Worm (Caenorhabditis elegans) whole organism, young adult: Measurements from ENCODE around the gene irld-6.

Experiments
- B0019.2 ChIP-seq: fragments of 200-800 bp; sonication (Bioruptor generic); conservative IDR thresholded peaks from 2 replicates; pipeline ENCODE4 v1.3.6; 2022; ENCODE audit warnings: missing genetic modification reagents, missing genetic modification characterization, missing compliant biosample characterization
- B0261.1 ChIP-seq: sonication (generic microtip); optimal IDR thresholded peaks from 2 replicates; lab custom pipeline; 2016; ENCODE audit warnings: mild to moderate bottlenecking, missing genetic modification characterization, moderate library complexity, missing compliant biosample characterization
- C06A6.2 ChIP-seq: fragments of 200-800 bp; sonication (Bioruptor generic); conservative IDR thresholded peaks from 2 replicates; pipeline ENCODE4 v1.3.6; 2022; ENCODE audit warnings: missing genetic modification characterization, missing compliant biosample characterization
- C17E4.6 ChIP-seq: fragments of 200-800 bp; sonication (Bioruptor generic); IDR thresholded peaks from 2 replicates; pipeline ENCODE4 v1.3.6; 2022; ENCODE audit warnings: missing genetic modification reagents, missing genetic modification characterization, missing compliant biosample characterization
- D2030.7 ChIP-seq: fragments of 200-800 bp; sonication (Bioruptor generic); IDR thresholded peaks from 2 replicates; pipeline ENCODE4 v1.3.6; 2022; ENCODE audit warnings: missing genetic modification reagents, missing genetic modification characterization, missing compliant biosample characterization
- F10E7.11 ChIP-seq: sonication (generic microtip); optimal IDR thresholded peaks from 2 replicates; lab custom pipeline; 2017; ENCODE audit warnings: mild to moderate bottlenecking, missing genetic modification characterization, moderate library complexity, missing compliant biosample characterization
- F37B4.10 ChIP-seq: fragments of 200-800 bp; sonication (Bioruptor generic); IDR thresholded peaks from 2 replicates; pipeline ENCODE4 v1.3.6; 2022; ENCODE audit warnings: missing genetic modification characterization, missing compliant biosample characterization
- F39B2.1 ChIP-seq: fragments of 200-800 bp; sonication (Bioruptor generic); IDR thresholded peaks from 2 replicates; pipeline ENCODE4 v1.3.6; 2022; ENCODE audit warnings: missing genetic modification reagents, missing genetic modification characterization, missing compliant biosample characterization
- K12H6.12 ChIP-seq: fragments of 200-800 bp; sonication (Bioruptor generic); optimal IDR thresholded peaks from 2 replicates; lab custom pipeline; 2018; ENCODE audit warnings: mild to moderate bottlenecking, missing genetic modification characterization, missing compliant biosample characterization
- T07F8.4 ChIP-seq: sonication (generic microtip); optimal IDR thresholded peaks from 2 replicates; lab custom pipeline; 2016; ENCODE audit warnings: mild to moderate bottlenecking, missing genetic modification characterization, moderate library complexity, missing compliant biosample characterization
- T26A5.8 ChIP-seq: sonication (generic microtip); optimal IDR thresholded peaks from 2 replicates; lab custom pipeline; 2016; ENCODE audit warnings: missing genetic modification characterization, missing compliant biosample characterization
- Y56A3A.18 ChIP-seq: fragments of 200-800 bp; sonication (Bioruptor generic); IDR thresholded peaks from 2 replicates; pipeline ENCODE4 v1.3.6; 2022; ENCODE audit warnings: missing genetic modification reagents, missing genetic modification characterization, missing compliant biosample characterization
- ama-1 ChIP-seq, 3 experiments: fragments of 150-350 bp in 1 of 3; sonication (generic microtip) in 2 of 3; optimal IDR thresholded peaks; 2 replicates each; lab custom pipeline; 2014 to 2018; ENCODE audit warnings: missing biosample characterization in 2 of 3, missing genetic modification characterization in 2 of 3, missing genetic modification reagents in 2 of 3
- aptf-2 ChIP-seq: fragments of 200-800 bp; sonication (Bioruptor generic); conservative IDR thresholded peaks from 2 replicates; pipeline ENCODE4 v1.3.6; 2022; ENCODE audit warnings: missing genetic modification reagents, missing genetic modification characterization, missing compliant biosample characterization
- athp-1 ChIP-seq: sonication (generic microtip); optimal IDR thresholded peaks from 2 replicates; lab custom pipeline; 2017; ENCODE audit warnings: mild to moderate bottlenecking, missing genetic modification characterization, missing compliant biosample characterization
- attf-3 ChIP-seq: fragments of 200-800 bp; sonication (Bioruptor generic); conservative IDR thresholded peaks from 2 replicates; pipeline ENCODE4 v1.3.6; 2022; ENCODE audit warnings: missing genetic modification reagents, missing genetic modification characterization, missing compliant biosample characterization
- ceh-91 ChIP-seq: fragments of 200-800 bp; sonication (Bioruptor generic); IDR thresholded peaks from 2 replicates; pipeline ENCODE4 v1.3.6; 2022; ENCODE audit warnings: missing genetic modification reagents, missing genetic modification characterization, missing compliant biosample characterization
- dox-1 ChIP-seq: fragments of 200-800 bp; sonication (Bioruptor generic); IDR thresholded peaks from 2 replicates; pipeline ENCODE4 v1.3.6; 2022; ENCODE audit warnings: missing genetic modification reagents, missing genetic modification characterization, missing compliant biosample characterization
- dpl-1 ChIP-seq: fragments of 150-350 bp; optimal IDR thresholded peaks from 2 replicates; lab custom pipeline; 2014; ENCODE audit warnings: missing biosample characterization, missing genetic modification reagents, missing genetic modification characterization
- egl-44 ChIP-seq: fragments of 200-800 bp; sonication (Bioruptor generic); IDR thresholded peaks from 2 replicates; pipeline ENCODE4 v1.3.6; 2022; ENCODE audit warnings: missing genetic modification reagents, missing genetic modification characterization, missing compliant biosample characterization
- hlh-12 ChIP-seq: sonication (generic microtip); optimal IDR thresholded peaks from 2 replicates; lab custom pipeline; 2016; ENCODE audit warnings: missing genetic modification characterization, missing compliant biosample characterization
- hmg-20 ChIP-seq: fragments of 200-800 bp; sonication (Bioruptor generic); IDR thresholded peaks from 2 replicates; pipeline ENCODE4 v1.3.6; 2022; ENCODE audit warnings: missing genetic modification reagents, missing genetic modification characterization, missing compliant biosample characterization
- let-526 ChIP-seq: fragments of 200-800 bp; sonication (Bioruptor generic); IDR thresholded peaks from 2 replicates; pipeline ENCODE4 v1.3.6; 2022; ENCODE audit warnings: missing genetic modification reagents, missing genetic modification characterization, missing compliant biosample characterization
- lin-35 ChIP-seq, 3 experiments: fragments of 150-350 bp in 2 of 3; sonication (generic microtip) in 1 of 3; optimal IDR thresholded peaks; 2 replicates each; lab custom pipeline; 2014 to 2018; ENCODE audit warnings: missing biosample characterization in 3 of 3, missing genetic modification characterization in 3 of 3, missing genetic modification reagents in 3 of 3
- lsy-27 ChIP-seq: sonication (generic microtip); optimal IDR thresholded peaks from 2 replicates; lab custom pipeline; 2017; ENCODE audit warnings: missing genetic modification characterization, mild to moderate bottlenecking, missing compliant biosample characterization, antibody characterized with exemption, missing genotype, borderline replicate concordance; ENCODE audit not compliant: insufficient read depth
- madf-10 ChIP-seq: sonication (generic microtip); optimal IDR thresholded peaks from 2 replicates; lab custom pipeline; 2016; ENCODE audit warnings: mild to moderate bottlenecking, missing genetic modification characterization, missing compliant biosample characterization
- madf-3 ChIP-seq: fragments of 200-800 bp; sonication (Bioruptor generic); IDR thresholded peaks from 2 replicates; pipeline ENCODE4 v1.3.6; 2022; ENCODE audit warnings: missing genetic modification reagents, missing genetic modification characterization, missing compliant biosample characterization
- madf-6 ChIP-seq: fragments of 200-800 bp; sonication (Bioruptor generic); IDR thresholded peaks from 2 replicates; pipeline ENCODE4 v1.3.6; 2022; ENCODE audit warnings: missing genetic modification reagents, missing genetic modification characterization, missing compliant biosample characterization
- mes-4 ChIP-seq: sonication (generic microtip); optimal IDR thresholded peaks from 2 replicates; lab custom pipeline; 2016; ENCODE audit warnings: missing genotype, missing genetic modification characterization, missing compliant biosample characterization
- mxl-1 ChIP-seq: sonication (generic microtip); optimal IDR thresholded peaks from 2 replicates; lab custom pipeline; 2016; ENCODE audit warnings: missing genetic modification characterization, missing compliant biosample characterization
- nfya-2 ChIP-seq: fragments of 200-800 bp; sonication (Bioruptor generic); IDR thresholded peaks from 2 replicates; pipeline ENCODE4 v1.3.6; 2022; ENCODE audit warnings: missing genetic modification reagents, missing genetic modification characterization, missing compliant biosample characterization
- nhr-179 ChIP-seq: sonication (generic microtip); optimal IDR thresholded peaks from 2 replicates; lab custom pipeline; 2016; ENCODE audit warnings: mild to moderate bottlenecking, missing genetic modification characterization, missing compliant biosample characterization
- pbrm-1 ChIP-seq: fragments of 200-800 bp; sonication (Bioruptor generic); IDR thresholded peaks from 2 replicates; pipeline ENCODE4 v1.3.6; 2022; ENCODE audit warnings: missing genetic modification reagents, missing genetic modification characterization, missing compliant biosample characterization
- pha-4 ChIP-seq: fragments of 150-350 bp; sonication (generic microtip); optimal IDR thresholded peaks from 2 replicates; lab custom pipeline; 2014; ENCODE audit warnings: missing biosample characterization, missing genetic modification reagents, missing genetic modification characterization
- rpc-1 ChIP-seq, 2 experiments: fragments of 150-350 bp in 1 of 2; sonication (generic microtip) in 1 of 2; optimal IDR thresholded peaks; 2 replicates each; lab custom pipeline; 2014 to 2018; ENCODE audit warnings: missing biosample characterization in 1 of 2, missing genetic modification characterization in 1 of 2, missing genetic modification reagents in 1 of 2, missing genotype in 1 of 2
- snpc-4 ChIP-seq, 5 experiments: fragments of 150-350 bp in 1 of 5; sonication (generic microtip) in 4 of 5; optimal IDR thresholded peaks; 2 replicates each; lab custom pipeline; 2014 to 2018; ENCODE audit warnings: missing genetic modification characterization in 5 of 5, missing biosample characterization in 3 of 5, antibody characterized with exemption in 2 of 5, mild to moderate bottlenecking in 2 of 5, missing compliant biosample characterization in 2 of 5, missing genotype in 2 of 5, moderate library complexity in 2 of 5, missing genetic modification reagents in 1 of 5
- somi-1 ChIP-seq: fragments of 200-800 bp; sonication (Bioruptor generic); optimal IDR thresholded peaks from 2 replicates; lab custom pipeline; 2018; ENCODE audit warnings: mild to moderate bottlenecking, missing genetic modification characterization, missing compliant biosample characterization
- unc-130 ChIP-seq: sonication (generic microtip); optimal IDR thresholded peaks from 2 replicates; lab custom pipeline; 2016; ENCODE audit warnings: missing genetic modification reagents, missing genetic modification characterization, missing compliant biosample characterization
- unc-62 ChIP-seq: fragments of 150-350 bp; optimal IDR thresholded peaks from 2 replicates; lab custom pipeline; 2014; ENCODE audit warnings: missing biosample characterization, missing genetic modification reagents, missing genetic modification characterization
- xnd-1 ChIP-seq: sonication (generic microtip); optimal IDR thresholded peaks from 2 replicates; lab custom pipeline; 2016; ENCODE audit warnings: missing genotype, missing genetic modification reagents, missing genetic modification characterization, missing compliant biosample characterization
- zfh-2 ChIP-seq: fragments of 200-800 bp; sonication (Bioruptor generic); conservative IDR thresholded peaks from 2 replicates; pipeline ENCODE4 v1.3.6; 2022; ENCODE audit warnings: missing genetic modification reagents, missing genetic modification characterization, missing compliant biosample characterization
- zim-3 ChIP-seq: sonication (generic microtip); optimal IDR thresholded peaks from 2 replicates; lab custom pipeline; 2017; ENCODE audit warnings: mild to moderate bottlenecking, missing genetic modification characterization, moderate library complexity, missing compliant biosample characterization
- ztf-22 ChIP-seq: fragments of 200-800 bp; sonication (Bioruptor generic); optimal IDR thresholded peaks from 2 replicates; lab custom pipeline; 2018; ENCODE audit warnings: mild to moderate bottlenecking, missing genetic modification characterization, moderate library complexity, missing compliant biosample characterization
- ztf-25 ChIP-seq: fragments of 200-800 bp; sonication (Bioruptor generic); IDR thresholded peaks from 2 replicates; pipeline ENCODE4 v1.3.6; 2022; ENCODE audit warnings: missing genetic modification reagents, missing genetic modification characterization, missing compliant biosample characterization
- ztf-3 ChIP-seq: fragments of 200-800 bp; sonication (Bioruptor generic); optimal IDR thresholded peaks from 2 replicates; lab custom pipeline; 2018; ENCODE audit warnings: mild to moderate bottlenecking, missing genetic modification characterization, missing compliant biosample characterization

The irld-6 gene

ce11 chrV:10715158-10716152 lies 41.1 kb downstream of the irld-6 start (continued):
- TF ChIP-seq ztf-3 (GFP tag; lab: Kevin White, UChicago) (peak; percentile 70), ceh-91 (GFP tag; lab: Robert Waterston, UW) (no peak), zim-3 (tag; lab: Kevin White, UChicago) (peak; percentile 33), D2030.7 (GFP tag; lab: Robert Waterston, UW) (no peak), ztf-22 (peak; percentile 92), pha-4 (tag; lab: Kevin White, UChicago) (no peak), madf-6 (0 out of 2 replicates have a peak, but pooled peaks have one; percentile 23), madf-10 (tag; lab: Kevin White, UChicago) (peak; percentile 73), C06A6.2 (GFP tag; lab: Robert Waterston, UW) (peak; percentile 93), let-526 (GFP tag; lab: Robert Waterston, UW) (peak; percentile 81), lin-35 (GFP tag; optimal IDR thresholded peaks at IDR 0.05; lab: Kevin White, UChicago) (peak in 1 of 3 experiments; percentile 85), nfya-2 (GFP tag; lab: Robert Waterston, UW) (no peak), mxl-1 (tag; lab: Kevin White, UChicago) (peak; percentile 45), athp-1 (no peak), attf-3 (GFP tag; lab: Robert Waterston, UW) (0 out of 2 replicates have a peak, but pooled peaks have one; percentile 43), pbrm-1 (GFP tag; lab: Robert Waterston, UW) (peak; percentile 82), nhr-179 (tag; lab: Kevin White, UChicago) (no peak), lsy-27 (tag; lab: Kevin White, UChicago) (no peak), xnd-1 (no peak), F10E7.11 (tag; lab: Kevin White, UChicago) (peak; percentile 57), C17E4.6 (GFP tag; lab: Robert Waterston, UW) (no peak), unc-62 (GFP tag; lab: Kevin White, UChicago) (peak; percentile 68), hlh-12 (tag; lab: Kevin White, UChicago) (no peak), Y56A3A.18 (GFP tag; lab: Robert Waterston, UW) (0 out of 2 replicates have a peak, but pooled peaks have one; percentile 18), unc-130 (GFP tag; lab: Kevin White, UChicago) (no peak), snpc-4 (GFP tag; optimal IDR thresholded peaks at IDR 0.05; lab: Kevin White, UChicago) (peak; percentile 83), snpc-4 (tag; optimal IDR thresholded peaks at IDR 0.05; lab: Kevin White, UChicago) (peak; percentile 83 to 86 (median 84)), K12H6.12 (tag; lab: Kevin White, UChicago) (peak; percentile 98), rpc-1 (optimal IDR thresholded peaks at IDR 0.05; lab: Kevin White, UChicago) (no peak), rpc-1 (tag; optimal IDR thresholded peaks at IDR 0.05; lab: Kevin White, UChicago) (no peak), somi-1 (GFP tag; lab: Kevin White, UChicago) (peak; percentile 96), hmg-20 (no peak), zfh-2 (peak; percentile 100), B0019.2 (GFP tag; lab: Robert Waterston, UW) (no peak), B0261.1 (tag; lab: Kevin White, UChicago) (no peak), T26A5.8 (no peak), dox-1 (GFP tag; lab: Robert Waterston, UW) (peak; percentile 86), ztf-25 (GFP tag; lab: Robert Waterston, UW) (no peak), madf-3 (no peak; the same call in 1 of the 2 replicates), F39B2.1 (no peak), ama-1 (optimal IDR thresholded peaks at IDR 0.05; lab: Kevin White, UChicago) (no peak), ama-1 (GFP tag; optimal IDR thresholded peaks at IDR 0.05; lab: Kevin White, UChicago) (no peak), aptf-2 (GFP tag; lab: Robert Waterston, UW) (no peak), dpl-1 (GFP tag; lab: Kevin White, UChicago) (no peak), T07F8.4 (tag; lab: Kevin White, UChicago) (no peak), mes-4 (tag; lab: Kevin White, UChicago) (no peak), egl-44 (peak; percentile 74; the same call in 1 of the 2 replicates), F37B4.10 (GFP tag; lab: Robert Waterston, UW) (0 out of 2 replicates have a peak, but pooled peaks have one; percentile 10)
